Fruit fly (Drosophila melanogaster): ENCODE results near the gene CG17129.

CG17129 gene

DNA sequence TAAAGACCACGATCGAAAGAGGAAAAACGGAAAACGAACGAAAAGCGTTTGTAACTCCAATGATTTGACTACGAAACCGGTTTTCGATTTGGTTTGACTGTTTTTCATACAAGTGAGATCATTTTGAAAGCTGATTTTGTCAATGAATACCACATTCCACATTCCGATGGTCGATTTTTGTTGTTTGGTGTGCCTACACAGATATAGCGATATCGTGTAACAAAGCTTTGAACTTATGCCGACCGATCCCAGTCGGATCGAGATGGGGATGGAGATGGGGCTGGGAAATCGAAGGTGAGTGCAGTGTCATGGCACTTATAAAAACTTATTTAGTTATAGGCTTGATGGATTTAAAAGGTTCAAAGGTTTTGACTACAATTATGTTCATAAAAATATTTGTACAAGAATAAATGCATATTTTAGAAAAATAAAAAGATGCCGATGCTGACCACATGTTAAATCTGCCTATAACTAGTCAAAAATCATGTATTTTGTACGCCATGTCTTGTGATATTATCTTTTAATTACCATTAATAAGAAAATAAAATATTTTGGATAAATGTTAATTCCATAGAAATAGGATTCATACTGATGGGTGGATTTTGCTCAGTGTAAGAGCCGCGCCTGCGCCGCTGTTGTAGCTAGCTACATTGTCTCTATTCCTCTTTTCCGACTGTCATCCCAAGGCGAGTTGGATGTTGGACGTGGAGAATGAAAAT, 37.8 kb downstream of the CG17129 start (continued):
- TF ChIP-seq CG12769 (tag; optimal IDR thresholded peaks at IDR 0.05) = peak; percentile 77
- TF ChIP-seq Sry-δ (GFP tag; optimal IDR thresholded peaks at IDR 0.05) = no peak
- TF ChIP-seq sens (GFP tag) = peak; percentile 69
- TF ChIP-seq CG12942 (GFP tag; optimal IDR thresholded peaks at IDR 0.05) = peak; percentile 34
- peak; percentile 22 for TF ChIP-seq CG10462 (GFP tag; optimal IDR thresholded peaks at IDR 0.05)
- TF ChIP-seq unc-4 (GFP tag; IDR thresholded peaks at IDR 0.05; ENCODE audit: partially characterized antibody) = no peak
- no peak for TF ChIP-seq CG7928 (GFP tag; optimal IDR thresholded peaks at IDR 0.05)
- peak in 1 of 2 experiments; percentile 50 for TF ChIP-seq dpn (GFP tag; optimal IDR thresholded peaks at IDR 0.05)
- peak; percentile 60 for TF ChIP-seq BtbVII (GFP tag; optimal IDR thresholded peaks at IDR 0.05)
- no peak for TF ChIP-seq MTF-1 (GFP tag; optimal IDR thresholded peaks at IDR 0.05; ENCODE audit: borderline replicate concordance)
- TF ChIP-seq CG15269 (tag; optimal IDR thresholded peaks at IDR 0.05) = peak; percentile 61
- TF ChIP-seq Myb (GFP tag; optimal IDR thresholded peaks at IDR 0.05) = no peak
- TF ChIP-seq luna (GFP tag; optimal IDR thresholded peaks at IDR 0.05) = no peak
- peak; percentile 54 for TF ChIP-seq Fer1 (GFP tag; optimal IDR thresholded peaks at IDR 0.05)
- peak; percentile 17; the same call in 1 of the 2 replicates for TF ChIP-seq Awh (GFP tag; IDR thresholded peaks at IDR 0.05)
- TF ChIP-seq E2f2 (GFP tag; IDR thresholded peaks at IDR 0.05) = peak; percentile 14; the same call in 1 of the 2 replicates
- peak; percentile 7; the same call in 1 of the 3 replicates for TF ChIP-seq CG2199 (GFP tag; IDR thresholded peaks at IDR 0.05)
- peak; percentile 45 for TF ChIP-seq Nf-YB (GFP tag; optimal IDR thresholded peaks at IDR 0.05)
- peak; percentile 80 for TF ChIP-seq CG10979 (tag; optimal IDR thresholded peaks at IDR 0.05)
- no peak for TF ChIP-seq CG13287 (GFP tag; IDR thresholded peaks at IDR 0.05; ENCODE audit: partially characterized antibody)
- no peak for TF ChIP-seq sna (GFP tag; IDR thresholded peaks at IDR 0.05; ENCODE audit: partially characterized antibody)
- TF ChIP-seq CoRest (tag; optimal IDR thresholded peaks at IDR 0.05) = peak; percentile 75
- peak; percentile 1 for TF ChIP-seq Jarid2 (GFP tag; optimal IDR thresholded peaks at IDR 0.05)
- TF ChIP-seq CG4328 (GFP tag; optimal IDR thresholded peaks at IDR 0.05) = peak; percentile 7
- no peak for TF ChIP-seq usp (GFP tag; optimal IDR thresholded peaks at IDR 0.05)
- TF ChIP-seq Vsx1 (GFP tag; optimal IDR thresholded peaks at IDR 0.05) = no peak
- TF ChIP-seq esg (GFP tag; conservative IDR thresholded peaks at IDR 0.05) = peak; percentile 42
- peak; percentile 46 for TF ChIP-seq CG15011 (GFP tag; optimal IDR thresholded peaks at IDR 0.05)
- peak; percentile 33 for TF ChIP-seq CG9437 (GFP tag; optimal IDR thresholded peaks at IDR 0.05)
- TF ChIP-seq lbe (GFP tag; optimal IDR thresholded peaks at IDR 0.05) = no peak
- peak; percentile 76 for TF ChIP-seq Oli (tag; optimal IDR thresholded peaks at IDR 0.05)
- TF ChIP-seq CG16779 (GFP tag; IDR thresholded peaks at IDR 0.05) = no peak
- peak; percentile 34; the same call in 1 of the 3 replicates for TF ChIP-seq croc (GFP tag; conservative IDR thresholded peaks at IDR 0.05)
- no peak; the same call in 1 of the 2 replicates for TF ChIP-seq CG6272 (GFP tag; IDR thresholded peaks at IDR 0.05)
- TF ChIP-seq CG8359 (GFP tag; optimal IDR thresholded peaks at IDR 0.05; ENCODE audit: borderline replicate concordance) = peak; percentile 12
- TF ChIP-seq Ptx1 (GFP tag; IDR thresholded peaks at IDR 0.05) = peak; percentile 68; the same call in 1 of the 2 replicates
- TF ChIP-seq CG9215 (GFP tag; IDR thresholded peaks at IDR 0.05) = 0 out of 2 replicates have a peak, but pooled peaks have one; percentile 20
- 0 out of 4 replicates have a peak, but pooled peaks have one; percentile 16 for TF ChIP-seq Gug (GFP tag; IDR thresholded peaks at IDR 0.05)
- TF ChIP-seq CG4360 (GFP tag; IDR thresholded peaks at IDR 0.05) = no peak
- TF ChIP-seq CG11504 (tag; optimal IDR thresholded peaks at IDR 0.05) = peak; percentile 81
- TF ChIP-seq CG1233 (GFP tag; optimal IDR thresholded peaks at IDR 0.05) = peak; percentile 42
- peak; percentile 49 for TF ChIP-seq CG15601 (tag; optimal IDR thresholded peaks at IDR 0.05)
- TF ChIP-seq yki (optimal IDR thresholded peaks at IDR 0.05) = no peak
- TF ChIP-seq CG1603 (tag; optimal IDR thresholded peaks at IDR 0.05) = no peak
- TF ChIP-seq CG3065 (GFP tag; optimal IDR thresholded peaks at IDR 0.05) = no peak
- TF ChIP-seq pros (GFP tag; optimal IDR thresholded peaks at IDR 0.05) = no peak
- TF ChIP-seq CG4820 (GFP tag; optimal IDR thresholded peaks at IDR 0.05) = peak; percentile 5
- TF ChIP-seq Scr (GFP tag; IDR thresholded peaks at IDR 0.05; ENCODE audit: partially characterized antibody) = no peak
- TF ChIP-seq CG1529 (GFP tag; optimal IDR thresholded peaks at IDR 0.05) = peak; percentile 44
